Worm (Caenorhabditis elegans) whole organism, young adult: Measurements from ENCODE around the gene B0024.15.

ENCODE experiments used
- F49E8.2 ChIP-seq: sonication (generic microtip); optimal IDR thresholded peaks from 3 replicates; lab custom pipeline; 2017; ENCODE audit warnings: missing genetic modification characterization, mild to moderate bottlenecking, missing compliant biosample characterization, antibody characterized with exemption, moderate library complexity; ENCODE audit not compliant: insufficient read depth
- Y53F4B.3 ChIP-seq: fragments of 200-800 bp; sonication (Bioruptor generic); IDR thresholded peaks from 2 replicates; pipeline ENCODE4 v1.3.6; 2022; ENCODE audit warnings: missing genetic modification reagents, missing genetic modification characterization, missing compliant biosample characterization
- ekl-4 ChIP-seq: fragments of 200-800 bp; sonication (Bioruptor generic); IDR thresholded peaks from 2 replicates; pipeline ENCODE4 v1.3.6; 2022; ENCODE audit warnings: missing genetic modification reagents, missing genetic modification characterization, missing compliant biosample characterization
- him-1 ChIP-seq: sonication (generic microtip); optimal IDR thresholded peaks from 2 replicates; lab custom pipeline; 2016; ENCODE audit warnings: missing genotype, missing genetic modification reagents, missing genetic modification characterization, missing compliant biosample characterization
- lsl-1 ChIP-seq: fragments of 200-800 bp; sonication (Bioruptor generic); optimal IDR thresholded peaks from 2 replicates; lab custom pipeline; 2018; ENCODE audit warnings: mild to moderate bottlenecking, missing genetic modification characterization, moderate library complexity, missing compliant biosample characterization
- rpc-1 ChIP-seq, 2 experiments: fragments of 150-350 bp in 1 of 2; sonication (generic microtip) in 1 of 2; optimal IDR thresholded peaks; 2 replicates each; lab custom pipeline; 2014 to 2018; ENCODE audit warnings: missing biosample characterization in 1 of 2, missing genetic modification characterization in 1 of 2, missing genetic modification reagents in 1 of 2, missing genotype in 1 of 2
- snpc-4 ChIP-seq, 5 experiments: fragments of 150-350 bp in 1 of 5; sonication (generic microtip) in 4 of 5; optimal IDR thresholded peaks; 2 replicates each; lab custom pipeline; 2014 to 2018; ENCODE audit warnings: missing genetic modification characterization in 5 of 5, missing biosample characterization in 3 of 5, antibody characterized with exemption in 2 of 5, mild to moderate bottlenecking in 2 of 5, missing compliant biosample characterization in 2 of 5, missing genotype in 2 of 5, moderate library complexity in 2 of 5, missing genetic modification reagents in 1 of 5
- unc-62 ChIP-seq: fragments of 150-350 bp; optimal IDR thresholded peaks from 2 replicates; lab custom pipeline; 2014; ENCODE audit warnings: missing biosample characterization, missing genetic modification reagents, missing genetic modification characterization
- ztf-22 ChIP-seq: fragments of 200-800 bp; sonication (Bioruptor generic); optimal IDR thresholded peaks from 2 replicates; lab custom pipeline; 2018; ENCODE audit warnings: mild to moderate bottlenecking, missing genetic modification characterization, moderate library complexity, missing compliant biosample characterization
- ztf-28 ChIP-seq: fragments of 200-800 bp; sonication (Bioruptor generic); IDR thresholded peaks from 2 replicates; pipeline ENCODE4 v1.3.6; 2022; ENCODE audit warnings: missing genetic modification reagents, missing genetic modification characterization, missing compliant biosample characterization

- TF ChIP-seq ekl-4 (GFP tag; lab: Robert Waterston, UW), result no peak
- TF ChIP-seq ztf-22 (GFP tag; lab: Kevin White, UChicago), result no peak
- TF ChIP-seq unc-62 (GFP tag; lab: Kevin White, UChicago), result no peak
- no peak for TF ChIP-seq rpc-1 (optimal IDR thresholded peaks at IDR 0.05; lab: Kevin White, UChicago)
- no peak for TF ChIP-seq rpc-1 (tag; optimal IDR thresholded peaks at IDR 0.05; lab: Kevin White, UChicago)
- TF ChIP-seq F49E8.2 (tag; lab: Kevin White, UChicago), result no peak
- TF ChIP-seq snpc-4 (GFP tag; optimal IDR thresholded peaks at IDR 0.05; lab: Kevin White, UChicago), result no peak
- TF ChIP-seq snpc-4 (tag; optimal IDR thresholded peaks at IDR 0.05; lab: Kevin White, UChicago), result no peak
- no peak; the same call in 1 of the 2 replicates for TF ChIP-seq ztf-28 (GFP tag; lab: Robert Waterston, UW)
- TF ChIP-seq Y53F4B.3 (GFP tag; lab: Robert Waterston, UW), result no peak
- TF ChIP-seq him-1 (tag; lab: Kevin White, UChicago), result no peak
- TF ChIP-seq lsl-1, result no peak
These were observed 42.9 kb upstream of the B0024.15 start for ce11 chrV:10246967-10247366.
